Worm (Caenorhabditis elegans): ENCODE measurements around the gene srz-48.

srz-48 gene

ce11 chrV:17460061-17460460, at the start of gene srz-48:
TSS of gene srz-48 (minus strand) at chrV:17460161.
- TF ChIP-seq sma-9 (GFP tag; optimal IDR thresholded peaks at IDR 0.05), result no peak
- no peak for TF ChIP-seq sma-9 (tag; optimal IDR thresholded peaks at IDR 0.05)
- no peak for TF ChIP-seq F13H6.1 (tag; optimal IDR thresholded peaks at IDR 0.05)
- TF ChIP-seq R02D3.7 (tag; optimal IDR thresholded peaks at IDR 0.05), result no peak
- TF ChIP-seq sem-4 (tag; optimal IDR thresholded peaks at IDR 0.05), result no peak
- TF ChIP-seq snpc-4 (tag; optimal IDR thresholded peaks at IDR 0.05), result no peak
- no peak for TF ChIP-seq crh-2 (tag; optimal IDR thresholded peaks at IDR 0.05)
- TF ChIP-seq lin-11 (tag; optimal IDR thresholded peaks at IDR 0.05), result no peak
- TF ChIP-seq blmp-1 (tag; optimal IDR thresholded peaks at IDR 0.05; ENCODE audit: insufficient read depth), result no peak
- no peak for TF ChIP-seq dmd-4 (tag; optimal IDR thresholded peaks at IDR 0.05)
- TF ChIP-seq nhr-21 (tag; optimal IDR thresholded peaks at IDR 0.05), result no peak
- TF ChIP-seq ztf-11 (tag; optimal IDR thresholded peaks at IDR 0.05), result no peak
- TF ChIP-seq nhr-10 (tag; optimal IDR thresholded peaks at IDR 0.05), result no peak
- TF ChIP-seq alr-1 (tag; optimal IDR thresholded peaks at IDR 0.05), result no peak

- TF ChIP-seq C34F6.9 (tag; optimal IDR thresholded peaks at IDR 0.05) (no peak), nhr-21 (tag; optimal IDR thresholded peaks at IDR 0.05) (no peak), nhr-129 (tag; optimal IDR thresholded peaks at IDR 0.05) (no peak), sem-4 (tag; optimal IDR thresholded peaks at IDR 0.05) (no peak), alr-1 (tag; optimal IDR thresholded peaks at IDR 0.05) (no peak), zag-1 (tag; optimal IDR thresholded peaks at IDR 0.05) (no peak), ceh-82 (tag; optimal IDR thresholded peaks at IDR 0.05) (no peak), sma-9 (GFP tag; optimal IDR thresholded peaks at IDR 0.05) (no peak), sma-9 (tag; optimal IDR thresholded peaks at IDR 0.05) (no peak)
Observed at ce11 chrV:17508493-17508892, 48.5 kb upstream of the srz-48 start, which contains the start of gene srw-32. TSS of gene srw-32 (plus strand) at chrV:17508793.

ce11 chrV:17506289-17506688, 46.3 kb upstream of the srz-48 start, which contains the start of gene srw-31:
TSS of gene srw-31 (plus strand) at chrV:17506589.
- no peak for TF ChIP-seq nhr-23 (tag; optimal IDR thresholded peaks at IDR 0.05)
- no peak for TF ChIP-seq nhr-25 (tag; optimal IDR thresholded peaks at IDR 0.05)
- no peak for TF ChIP-seq unc-62 (GFP tag; optimal IDR thresholded peaks at IDR 0.05)
- TF ChIP-seq egl-27 (tag; optimal IDR thresholded peaks at IDR 0.05), result no peak
- no peak for TF ChIP-seq nhr-129 (tag; optimal IDR thresholded peaks at IDR 0.05)
- TF ChIP-seq lin-13 (GFP tag; optimal IDR thresholded peaks at IDR 0.05), result no peak
- no peak for TF ChIP-seq blmp-1 (tag; optimal IDR thresholded peaks at IDR 0.05; ENCODE audit: insufficient read depth)
- no peak for TF ChIP-seq ceh-16 (tag; optimal IDR thresholded peaks at IDR 0.05)
- no peak for TF ChIP-seq nhr-6 (tag; optimal IDR thresholded peaks at IDR 0.05)
- TF ChIP-seq gmeb-1 (tag; optimal IDR thresholded peaks at IDR 0.05), result no peak
- no peak for TF ChIP-seq snpc-4 (tag; optimal IDR thresholded peaks at IDR 0.05)

- TF ChIP-seq fos-1 (tag; optimal IDR thresholded peaks at IDR 0.05) (no peak), nhr-10 (tag; optimal IDR thresholded peaks at IDR 0.05) (no peak), C34F6.9 (tag; optimal IDR thresholded peaks at IDR 0.05) (no peak), sma-9 (GFP tag; optimal IDR thresholded peaks at IDR 0.05) (no peak), sma-9 (tag; optimal IDR thresholded peaks at IDR 0.05) (no peak), ztf-11 (tag; optimal IDR thresholded peaks at IDR 0.05) (no peak), Y55F3AM.14 (GFP tag; optimal IDR thresholded peaks at IDR 0.05) (no peak)
Observed at ce11 chrV:17500055-17500454, 40.1 kb upstream of the srz-48 start.

- no peak for TF ChIP-seq nhr-237 (tag; optimal IDR thresholded peaks at IDR 0.05)
- no peak for TF ChIP-seq elt-1 (tag; optimal IDR thresholded peaks at IDR 0.05)
- TF ChIP-seq sma-9 (GFP tag; optimal IDR thresholded peaks at IDR 0.05), result no peak
- no peak for TF ChIP-seq sma-9 (tag; optimal IDR thresholded peaks at IDR 0.05)
- no peak for TF ChIP-seq nhr-11 (tag; optimal IDR thresholded peaks at IDR 0.05)
- no peak for TF ChIP-seq peb-1 (tag; optimal IDR thresholded peaks at IDR 0.05)
- no peak for TF ChIP-seq Y55F3AM.14 (GFP tag; optimal IDR thresholded peaks at IDR 0.05)
- TF ChIP-seq nhr-6 (tag; optimal IDR thresholded peaks at IDR 0.05), result no peak
- no peak for TF ChIP-seq mbf-1 (tag; optimal IDR thresholded peaks at IDR 0.05)
- no peak for TF ChIP-seq nhr-25 (tag; optimal IDR thresholded peaks at IDR 0.05)
- TF ChIP-seq ztf-11 (tag; optimal IDR thresholded peaks at IDR 0.05), result no peak
- TF ChIP-seq gmeb-1 (tag; optimal IDR thresholded peaks at IDR 0.05), result no peak
- TF ChIP-seq nhr-77 (tag; optimal IDR thresholded peaks at IDR 0.05), result no peak
- TF ChIP-seq lin-11 (tag; optimal IDR thresholded peaks at IDR 0.05), result no peak
- no peak for TF ChIP-seq nhr-23 (tag; optimal IDR thresholded peaks at IDR 0.05)
- no peak for TF ChIP-seq elt-3 (tag; optimal IDR thresholded peaks at IDR 0.05)
- no peak for TF ChIP-seq skn-1 (tag; optimal IDR thresholded peaks at IDR 0.05)
- TF ChIP-seq fos-1 (tag; optimal IDR thresholded peaks at IDR 0.05), result no peak
- TF ChIP-seq dmd-4 (tag; optimal IDR thresholded peaks at IDR 0.05), result no peak
- no peak for TF ChIP-seq R02D3.7 (tag; optimal IDR thresholded peaks at IDR 0.05)
- TF ChIP-seq nhr-12 (tag; optimal IDR thresholded peaks at IDR 0.05), result no peak
Observed at ce11 chrV:17496071-17496470, 36.1 kb upstream of the srz-48 start, which contains the start of gene srh-118. TSS of gene srh-118 (minus strand) at chrV:17496171.
